Fruit fly (Drosophila melanogaster) whole organism, embryonic: ENCODE results near the gene wb.

ENCODE experiments used
- Ada2b ChIP-seq: fragments of 200-800 bp; sonication (Bioruptor generic); IDR thresholded peaks from 2 replicates; pipeline ENCODE4 v1.3.6; 2022; ENCODE audit warnings: missing biosample characterization, missing genetic modification characterization
- C15 ChIP-seq: fragments of 200-800 bp; sonication (Bioruptor generic); IDR thresholded peaks from 3 replicates; pipeline ENCODE4 v1.3.6; 2022; ENCODE audit warnings: missing biosample characterization, missing genetic modification characterization
- CG1024 ChIP-seq: fragments of 200-800 bp; sonication (Bioruptor generic); IDR thresholded peaks from 2 replicates; pipeline ENCODE4 v1.3.6; 2022; ENCODE audit warnings: missing biosample characterization, missing genetic modification characterization
- CG10321 ChIP-seq: fragments of 200-800 bp; sonication (Bioruptor generic); IDR thresholded peaks from 2 replicates; pipeline ENCODE4 v1.3.6; 2022; ENCODE audit warnings: missing biosample characterization, missing genetic modification characterization
- CG10959 ChIP-seq: fragments of 200-800 bp; sonication (Bioruptor generic); IDR thresholded peaks from 2 replicates; pipeline ENCODE4 v1.3.6; 2022; ENCODE audit warnings: missing biosample characterization, missing genetic modification characterization
- CG12071 ChIP-seq: fragments of 200-800 bp; sonication (Bioruptor generic); optimal IDR thresholded peaks from 3 replicates; lab custom pipeline; 2018; ENCODE audit warnings: missing biosample characterization, mild to moderate bottlenecking, missing genetic modification characterization
- CG12391 ChIP-seq: fragments of 200-800 bp; sonication (Bioruptor generic); optimal IDR thresholded peaks from 3 replicates; lab custom pipeline; 2018; ENCODE audit warnings: missing biosample characterization, mild to moderate bottlenecking, missing genetic modification characterization, moderate library complexity
- CG12942 ChIP-seq: fragments of 200-800 bp; sonication (Bioruptor generic); optimal IDR thresholded peaks from 3 replicates; lab custom pipeline; 2016; ENCODE audit warnings: missing biosample characterization, missing genetic modification characterization
- CG13123 ChIP-seq: fragments of 200-800 bp; sonication (Bioruptor generic); optimal IDR thresholded peaks from 2 replicates; lab custom pipeline; 2016; ENCODE audit warnings: missing biosample characterization, missing genetic modification characterization
- CG13894 ChIP-seq: fragments of 200-800 bp; sonication (Bioruptor generic); optimal IDR thresholded peaks from 3 replicates; lab custom pipeline; 2018; ENCODE audit warnings: missing biosample characterization, mild to moderate bottlenecking, missing genetic modification characterization, moderate library complexity
- CG14050 ChIP-seq: fragments of 200-800 bp; sonication (Bioruptor generic); IDR thresholded peaks from 3 replicates; pipeline ENCODE4 v1.3.6; 2022; ENCODE audit warnings: missing biosample characterization, missing genetic modification characterization
- CG17612 ChIP-seq: fragments of 200-800 bp; sonication (Bioruptor generic); IDR thresholded peaks from 2 replicates; pipeline ENCODE4 v1.3.6; 2022; ENCODE audit warnings: missing biosample characterization, missing genetic modification characterization
- CG2889 ChIP-seq: fragments of 200-800 bp; sonication (Bioruptor generic); IDR thresholded peaks from 3 replicates; pipeline ENCODE4 v1.3.6; 2022; ENCODE audit warnings: missing biosample characterization, missing genetic modification characterization
- CG33213 ChIP-seq: fragments of 200-800 bp; sonication (Bioruptor generic); optimal IDR thresholded peaks from 3 replicates; lab custom pipeline; 2016; ENCODE audit warnings: missing biosample characterization, missing genetic modification characterization
- CG5953 ChIP-seq: fragments of 200-800 bp; sonication (Bioruptor generic); IDR thresholded peaks from 2 replicates; pipeline ENCODE4 v1.3.6; 2022; ENCODE audit warnings: missing biosample characterization, missing genetic modification characterization
- CG6683 ChIP-seq: fragments of 200-800 bp; sonication (Bioruptor generic); optimal IDR thresholded peaks from 2 replicates; lab custom pipeline; 2017; ENCODE audit warnings: missing biosample characterization, mild to moderate bottlenecking, missing genetic modification characterization, missing genetic modification reagents
- CG7987 ChIP-seq: fragments of 200-800 bp; sonication (Bioruptor generic); optimal IDR thresholded peaks from 2 replicates; lab custom pipeline; 2018; ENCODE audit warnings: missing biosample characterization, mild to moderate bottlenecking, missing genetic modification characterization, moderate library complexity
- CG8281 ChIP-seq: fragments of 200-800 bp; sonication (Bioruptor generic); optimal IDR thresholded peaks from 2 replicates; lab custom pipeline; 2018; ENCODE audit warnings: missing biosample characterization, mild to moderate bottlenecking, missing genetic modification characterization, moderate library complexity
- CG9817 ChIP-seq: fragments of 200-800 bp; sonication (Bioruptor generic); optimal IDR thresholded peaks from 2 replicates; lab custom pipeline; 2018; ENCODE audit warnings: missing biosample characterization, mild to moderate bottlenecking, missing genetic modification characterization, moderate library complexity
- Chrac-16 ChIP-seq: fragments of 200-800 bp; sonication (Bioruptor generic); optimal IDR thresholded peaks from 3 replicates; lab custom pipeline; 2016; ENCODE audit warnings: missing biosample characterization, missing genetic modification characterization
- D ChIP-seq, 2 experiments: fragments of 200-800 bp in 1 of 2; fragments of >200 bp in 1 of 2; sonication (Bioruptor generic) in 1 of 2; optimal IDR thresholded peaks; 2 replicates in 1 of 2; 3 replicates in 1 of 2; lab custom pipeline; 2017; ENCODE audit warnings: mild to moderate bottlenecking in 1 of 2, missing biosample characterization in 1 of 2, missing genetic modification characterization in 1 of 2, missing genetic modification reagents in 1 of 2
- Deaf1 ChIP-seq: fragments of 200-800 bp; optimal IDR thresholded peaks from 3 replicates; lab custom pipeline; 2019; ENCODE audit warnings: missing biosample characterization, mild to moderate bottlenecking, missing genetic modification characterization, moderate library complexity
- Doc2 ChIP-seq: fragments of 200-800 bp; sonication (Bioruptor generic); IDR thresholded peaks from 2 replicates; pipeline ENCODE4 v1.3.6; 2022; ENCODE audit warnings: missing biosample characterization, missing genetic modification characterization
- Fer2 ChIP-seq: fragments of 200-800 bp; sonication (Bioruptor generic); optimal IDR thresholded peaks from 2 replicates; lab custom pipeline; 2018; ENCODE audit warnings: missing biosample characterization, mild to moderate bottlenecking, missing genetic modification characterization, moderate library complexity
- HLH3B ChIP-seq: fragments of 200-800 bp; sonication (Bioruptor generic); IDR thresholded peaks from 2 replicates; pipeline ENCODE4 v1.3.6; 2022; ENCODE audit warnings: missing biosample characterization, missing genetic modification characterization
- Hr78 ChIP-seq, 2 experiments: fragments of 200-800 bp in 1 of 2; fragments of >200 bp in 1 of 2; sonication (Bioruptor generic) in 1 of 2; optimal IDR thresholded peaks; 2 replicates each; lab custom pipeline; 2017 to 2019; ENCODE audit warnings: missing biosample characterization in 2 of 2, missing genetic modification characterization in 2 of 2, mild to moderate bottlenecking in 1 of 2, moderate library complexity in 1 of 2
- Kr ChIP-seq: fragments of 200-800 bp; sonication (Bioruptor generic); optimal IDR thresholded peaks from 2 replicates; lab custom pipeline; 2017; ENCODE audit warnings: missing biosample characterization, mild to moderate bottlenecking, missing genetic modification characterization
- Lim3 ChIP-seq: fragments of 200-800 bp; sonication (Bioruptor generic); IDR thresholded peaks from 2 replicates; pipeline ENCODE4 v1.3.6; 2022; ENCODE audit warnings: missing biosample characterization, missing genetic modification characterization
- Optix ChIP-seq: fragments of 200-800 bp; sonication (Bioruptor generic); IDR thresholded peaks from 3 replicates; pipeline ENCODE4 v1.3.6; 2022; ENCODE audit warnings: missing biosample characterization, missing genetic modification characterization
- Poxn ChIP-seq: fragments of 200-800 bp; sonication (Bioruptor generic); IDR thresholded peaks from 2 replicates; pipeline ENCODE4 v1.3.6; 2022; ENCODE audit warnings: missing biosample characterization, missing genetic modification characterization
- Side ChIP-seq: fragments of 200-800 bp; sonication (Bioruptor generic); optimal IDR thresholded peaks from 2 replicates; lab custom pipeline; 2016; ENCODE audit warnings: missing biosample characterization, missing genetic modification characterization
- Tbp ChIP-seq: fragments of >200 bp; optimal IDR thresholded peaks from 2 replicates; lab custom pipeline; 2018; ENCODE audit warnings: missing biosample characterization, missing genetic modification characterization
- cad ChIP-seq: fragments of >200 bp; optimal IDR thresholded peaks from 2 replicates; lab custom pipeline; 2017; ENCODE audit warnings: missing biosample characterization, missing genetic modification characterization
- cg ChIP-seq: fragments of 200-800 bp; sonication (Bioruptor generic); optimal IDR thresholded peaks from 3 replicates; lab custom pipeline; 2019; ENCODE audit warnings: missing biosample characterization, mild to moderate bottlenecking, missing genetic modification characterization, moderate library complexity
- chif ChIP-seq, 2 experiments: fragments of 200-800 bp; sonication (Bioruptor generic); optimal IDR thresholded peaks; 3 replicates each; lab custom pipeline; 2016; ENCODE audit warnings: missing biosample characterization in 2 of 2, missing genetic modification characterization in 2 of 2
- croc ChIP-seq: fragments of 200-800 bp; sonication (Bioruptor generic); conservative IDR thresholded peaks from 3 replicates; pipeline ENCODE4 v1.3.6; 2022; ENCODE audit warnings: missing biosample characterization, missing genetic modification characterization
- gcm ChIP-seq: fragments of 200-800 bp; sonication (Bioruptor generic); optimal IDR thresholded peaks from 2 replicates; lab custom pipeline; 2019; ENCODE audit warnings: missing biosample characterization, mild to moderate bottlenecking, missing genetic modification characterization, moderate library complexity
- jumu ChIP-seq: fragments of 200-800 bp; sonication (Bioruptor generic); optimal IDR thresholded peaks from 3 replicates; lab custom pipeline; 2016; ENCODE audit warnings: missing biosample characterization, missing genetic modification characterization
- lmd ChIP-seq: fragments of 200-800 bp; sonication (Bioruptor generic); IDR thresholded peaks from 2 replicates; pipeline ENCODE4 v1.3.6; 2022; ENCODE audit warnings: missing biosample characterization, missing genetic modification characterization
- lola ChIP-seq, 3 experiments: fragments of >200 bp in 2 of 3; fragments of 200-800 bp in 1 of 3; sonication (Bioruptor generic) in 1 of 3; optimal IDR thresholded peaks; 2 replicates each; lab custom pipeline; 2017 to 2019; ENCODE audit warnings: missing biosample characterization in 3 of 3, missing genetic modification characterization in 3 of 3, mild to moderate bottlenecking in 1 of 3, moderate library complexity in 1 of 3
- nom ChIP-seq: fragments of 200-800 bp; sonication (Bioruptor generic); optimal IDR thresholded peaks from 2 replicates; lab custom pipeline; 2017; ENCODE audit warnings: missing biosample characterization, missing genetic modification characterization, mild to moderate bottlenecking, moderate library complexity, missing genetic modification reagents
- sr ChIP-seq: fragments of 200-800 bp; sonication (Bioruptor generic); IDR thresholded peaks from 3 replicates; pipeline ENCODE4 v1.3.6; 2022; ENCODE audit warnings: missing biosample characterization, missing genetic modification characterization
- stwl ChIP-seq: fragments of 200-800 bp; sonication (Bioruptor generic); optimal IDR thresholded peaks from 3 replicates; lab custom pipeline; 2018; ENCODE audit warnings: missing biosample characterization, mild to moderate bottlenecking, missing genetic modification characterization, moderate library complexity
- sug ChIP-seq: fragments of 200-800 bp; optimal IDR thresholded peaks from 2 replicates; lab custom pipeline; 2019; ENCODE audit warnings: missing biosample characterization, mild to moderate bottlenecking, missing genetic modification characterization, moderate library complexity
- tgo ChIP-seq: fragments of 200-800 bp; sonication (Bioruptor generic); IDR thresholded peaks from 3 replicates; pipeline ENCODE4 v1.3.6; 2022; ENCODE audit warnings: missing biosample characterization, missing genetic modification characterization
- tx ChIP-seq: fragments of 200-800 bp; sonication (Bioruptor generic); optimal IDR thresholded peaks from 2 replicates; lab custom pipeline; 2016; ENCODE audit warnings: missing biosample characterization, missing genetic modification characterization
- vfl ChIP-seq: fragments of 200-800 bp; sonication (Bioruptor generic); optimal IDR thresholded peaks from 2 replicates; lab custom pipeline; 2016; ENCODE audit warnings: missing biosample characterization, missing genetic modification characterization
- vnd ChIP-seq: fragments of 200-800 bp; sonication (Bioruptor generic); IDR thresholded peaks from 3 replicates; pipeline ENCODE4 v1.3.6; 2022; ENCODE audit warnings: missing biosample characterization, missing genetic modification characterization; ENCODE audit not compliant: partially characterized antibody
- z ChIP-seq: fragments of 200-800 bp; sonication (Bioruptor generic); IDR thresholded peaks from 3 replicates; pipeline ENCODE4 v1.3.6; 2022; ENCODE audit warnings: missing biosample characterization, missing genetic modification characterization

wb gene

DNA sequence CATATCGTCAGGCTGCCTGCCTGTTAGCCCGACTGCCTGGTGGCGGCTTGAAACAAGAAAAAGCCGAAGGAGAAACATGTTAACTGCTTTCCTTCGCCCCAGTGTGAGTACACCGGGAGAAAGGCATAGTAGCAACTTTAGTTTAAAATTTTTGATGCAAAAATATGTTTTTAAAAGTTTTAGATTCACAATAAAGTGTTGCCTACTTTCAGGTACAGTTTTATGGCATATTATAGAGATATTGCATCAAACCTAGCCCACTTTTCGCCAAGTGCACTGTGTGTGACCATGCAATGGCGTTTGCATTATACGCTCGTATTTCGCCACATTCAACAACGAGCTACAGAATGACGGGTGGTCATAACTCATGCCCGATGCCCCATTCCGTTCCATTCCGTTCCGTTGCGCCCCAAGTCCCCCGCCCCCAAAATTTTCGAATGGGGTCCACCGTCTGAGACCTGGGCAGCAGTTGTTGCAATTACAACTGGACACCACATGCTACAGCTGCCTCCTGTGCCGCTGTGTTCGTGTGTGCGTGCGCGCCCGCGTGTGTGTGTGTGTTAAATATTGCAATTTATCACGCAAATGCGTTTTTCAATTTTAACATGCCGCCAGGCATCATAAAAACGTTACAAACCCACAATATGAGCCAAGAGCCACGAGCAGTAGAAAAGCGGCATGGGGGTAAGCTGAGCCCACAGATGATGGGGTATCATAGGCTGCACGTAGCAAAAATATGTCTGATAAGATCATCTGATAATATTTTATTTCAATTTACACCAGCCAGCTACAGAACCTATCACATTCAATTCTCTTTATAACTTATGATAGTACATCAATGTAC, 107.3 kb downstream of the wb start (continued):
- TF ChIP-seq stwl (tag; lab: Kevin White, UChicago) (no peak), CG13123 (GFP tag; lab: Kevin White, UChicago) (no peak), Optix (GFP tag; lab: Robert Waterston, UW) (peak; percentile 56; the same call in 1 of the 3 replicates), CG17612 (no peak), vfl (GFP tag; lab: Kevin White, UChicago) (no peak), CG14050 (GFP tag; lab: Robert Waterston, UW) (no peak), Kr (no peak), nom (GFP tag; lab: Kevin White, UChicago) (peak; percentile 85), Tbp (GFP tag; lab: Kevin White, UChicago) (no peak), CG1024 (GFP tag; lab: Robert Waterston, UW) (no peak), CG2889 (0 out of 3 replicates have a peak, but pooled peaks have one; percentile 47), D (optimal IDR thresholded peaks at IDR 0.05; lab: Kevin White, UChicago) (no peak), D (GFP tag; optimal IDR thresholded peaks at IDR 0.05; lab: Kevin White, UChicago) (no peak), Poxn (no peak), Ada2b (GFP tag; lab: Robert Waterston, UW) (no peak), vnd (GFP tag; lab: Robert Waterston, UW) (no peak), z (GFP tag; lab: Robert Waterston, UW) (no peak), chif (GFP tag; optimal IDR thresholded peaks at IDR 0.05; lab: Kevin White, UChicago) (peak; percentile 45 to 52), sug (tag; lab: Kevin White, UChicago) (no peak), lmd (GFP tag; lab: Robert Waterston, UW) (peak; percentile 56), C15 (GFP tag; lab: Robert Waterston, UW) (no peak), CG9817 (tag; lab: Kevin White, UChicago) (no peak), sr (GFP tag; lab: Robert Waterston, UW) (no peak), CG6683 (GFP tag; lab: Kevin White, UChicago) (no peak), croc (GFP tag; lab: Robert Waterston, UW) (no peak), tx (GFP tag; lab: Kevin White, UChicago) (no peak), Side (GFP tag; lab: Kevin White, UChicago) (no peak), Chrac-16 (GFP tag; lab: Kevin White, UChicago) (peak; percentile 6), CG12071 (GFP tag; lab: Kevin White, UChicago) (no peak), jumu (GFP tag; lab: Kevin White, UChicago) (no peak), Doc2 (GFP tag; lab: Robert Waterston, UW) (no peak), Fer2 (tag; lab: Kevin White, UChicago) (no peak), CG10959 (GFP tag; lab: Robert Waterston, UW) (no peak), CG12391 (tag; lab: Kevin White, UChicago) (peak; percentile 19), CG10321 (GFP tag; lab: Robert Waterston, UW) (no peak), CG13894 (tag; lab: Kevin White, UChicago) (no peak), CG8281 (tag; lab: Kevin White, UChicago) (no peak), CG33213 (GFP tag; lab: Kevin White, UChicago) (no peak), Deaf1 (tag; lab: Kevin White, UChicago) (no peak), Lim3 (no peak), CG7987 (GFP tag; lab: Kevin White, UChicago) (no peak), CG12942 (GFP tag; lab: Kevin White, UChicago) (no peak), cg (GFP tag; lab: Kevin White, UChicago) (no peak), Hr78 (GFP tag; optimal IDR thresholded peaks at IDR 0.05; lab: Kevin White, UChicago) (no peak), tgo (GFP tag; lab: Robert Waterston, UW) (peak; percentile 29; the same call in 1 of the 3 replicates), gcm (GFP tag; lab: Kevin White, UChicago) (no peak), HLH3B (GFP tag; lab: Robert Waterston, UW) (no peak), cad (GFP tag; lab: Kevin White, UChicago) (no peak), CG5953 (GFP tag; lab: Robert Waterston, UW) (no peak), lola (GFP tag; optimal IDR thresholded peaks at IDR 0.05; lab: Kevin White, UChicago) (peak in 1 of 3 experiments; percentile 4)
